Worm (Caenorhabditis elegans): Measurements from ENCODE around the gene mdh-2.
A peak's percentile ranks its signal among the peaks of the same experiment; 100 is the strongest.

- TF ChIP-seq nhr-28 (tag; optimal IDR thresholded peaks at IDR 0.05) (no peak), nhr-2 (tag; optimal IDR thresholded peaks at IDR 0.05) (no peak), pha-4 (tag; optimal IDR thresholded peaks at IDR 0.05) (no peak), mep-1 (tag; optimal IDR thresholded peaks at IDR 0.05) (peak; percentile 52), nhr-76 (tag; optimal IDR thresholded peaks at IDR 0.05) (no peak), unc-39 (tag; optimal IDR thresholded peaks at IDR 0.05) (no peak), unc-62 (GFP tag; optimal IDR thresholded peaks at IDR 0.05) (no peak), M03D4.4 (tag; optimal IDR thresholded peaks at IDR 0.05) (no peak)
Observed at ce11 chrIII:6625317-6625716, 17.4 kb upstream of the mdh-2 start.
